Worm (Caenorhabditis elegans): ENCODE results near the gene F02E11.4.

DNA sequence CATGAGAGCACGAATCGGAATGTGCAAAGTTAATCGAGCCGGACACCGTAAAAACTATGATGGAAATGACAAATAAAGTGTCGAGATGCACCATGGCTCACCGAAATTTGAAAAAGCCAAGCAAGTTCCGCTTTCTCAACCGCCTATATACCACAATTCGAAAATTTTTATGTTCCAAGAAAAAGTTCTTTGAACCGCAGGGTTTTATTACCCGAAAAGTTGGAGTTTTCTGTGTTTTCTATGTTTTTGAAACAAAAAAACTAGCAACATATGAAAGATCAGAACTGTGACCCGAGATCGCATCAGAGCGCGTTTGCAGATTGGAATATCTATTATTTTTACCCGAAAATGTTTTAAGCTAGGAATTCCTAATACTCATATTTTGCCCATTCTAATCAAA, 49.5 kb upstream of the F02E11.4 start, which contains the start of gene Y46D2A.3:
- no peak for TF ChIP-seq dao-5 (tag; optimal IDR thresholded peaks at IDR 0.05)
- TF ChIP-seq him-1 (tag; optimal IDR thresholded peaks at IDR 0.05): no peak
- no peak for TF ChIP-seq W03F9.2 (tag; optimal IDR thresholded peaks at IDR 0.05)

All from whole organism, L4/young adult.